Worm (Caenorhabditis elegans) whole organism, L3 larva: Measurements from ENCODE around the gene glt-5.

Experiments
- ZK546.5 ChIP-seq: sonication (generic microtip); optimal IDR thresholded peaks from 2 replicates; lab custom pipeline; 2017; ENCODE audit warnings: missing biosample characterization, missing genetic modification characterization
- aly-2 ChIP-seq: fragments of 150-350 bp; optimal IDR thresholded peaks from 2 replicates; lab custom pipeline; 2014; ENCODE audit warnings: missing biosample characterization, missing genetic modification characterization
- ceh-82 ChIP-seq: fragments of 150-350 bp; optimal IDR thresholded peaks from 2 replicates; lab custom pipeline; 2014; ENCODE audit warnings: missing biosample characterization, missing genetic modification characterization
- elt-1 ChIP-seq: fragments of 150-350 bp; optimal IDR thresholded peaks from 2 replicates; lab custom pipeline; 2014; ENCODE audit warnings: missing biosample characterization, missing genetic modification characterization
- elt-2 ChIP-seq: sonication (generic microtip); optimal IDR thresholded peaks from 2 replicates; lab custom pipeline; 2016; ENCODE audit warnings: missing genetic modification reagents, mild to moderate bottlenecking, missing genetic modification characterization, missing compliant biosample characterization
- elt-3 ChIP-seq, 3 experiments: fragments of 150-350 bp in 1 of 3; sonication (generic microtip) in 2 of 3; optimal IDR thresholded peaks; 2 replicates in 2 of 3; 4 replicates in 1 of 3; lab custom pipeline; 2014 to 2017; ENCODE audit warnings: missing biosample characterization in 3 of 3, missing genetic modification characterization in 3 of 3
- jun-1 ChIP-seq: fragments of 150-350 bp; optimal IDR thresholded peaks from 2 replicates; lab custom pipeline; 2014; ENCODE audit warnings: missing biosample characterization, missing genetic modification reagents, missing genetic modification characterization
- nfya-1 ChIP-seq: sonication (generic microtip); optimal IDR thresholded peaks from 2 replicates; lab custom pipeline; 2017; ENCODE audit warnings: missing genetic modification characterization, mild to moderate bottlenecking, missing compliant biosample characterization, antibody characterized with exemption, moderate library complexity; ENCODE audit not compliant: insufficient read depth
- nhr-237 ChIP-seq: fragments of 150-350 bp; optimal IDR thresholded peaks from 2 replicates; lab custom pipeline; 2014; ENCODE audit warnings: missing biosample characterization, missing genetic modification characterization
- nhr-67 ChIP-seq: fragments of 150-350 bp; optimal IDR thresholded peaks from 2 replicates; lab custom pipeline; 2014; ENCODE audit warnings: missing biosample characterization, missing genetic modification characterization
- sea-2 ChIP-seq: fragments of 150-350 bp; sonication (generic microtip); optimal IDR thresholded peaks from 4 replicates; lab custom pipeline; 2014; ENCODE audit warnings: missing biosample characterization, missing genetic modification reagents, missing genetic modification characterization
- tbx-2 ChIP-seq: sonication (generic microtip); optimal IDR thresholded peaks from 2 replicates; lab custom pipeline; 2016; ENCODE audit warnings: mild to moderate bottlenecking, missing genetic modification characterization, missing compliant biosample characterization

DNA sequence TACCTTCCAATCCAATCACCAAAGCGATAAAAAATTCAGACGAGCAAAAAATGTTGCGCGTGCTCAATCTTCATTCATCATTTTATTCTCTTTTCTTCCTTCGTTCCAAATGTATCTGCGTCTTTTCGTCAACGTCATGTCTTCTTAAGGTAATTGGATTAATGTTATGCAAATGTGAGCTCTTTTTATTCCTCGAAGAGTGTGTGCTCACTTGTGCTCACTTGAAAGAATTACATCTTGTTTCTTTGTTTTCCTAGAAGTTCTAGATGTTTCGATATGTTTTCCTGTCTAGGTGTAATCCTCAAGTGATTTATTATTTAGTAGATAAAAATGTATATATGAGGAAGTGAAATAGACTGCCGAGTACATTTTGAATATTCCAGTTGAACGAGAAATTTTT, 46.7 kb upstream of the glt-5 start:
- TF ChIP-seq elt-1 (tag; lab: Kevin White, UChicago) = no peak
- TF ChIP-seq tbx-2 (tag; lab: Kevin White, UChicago) = no peak
- TF ChIP-seq elt-3 (tag; optimal IDR thresholded peaks at IDR 0.05; lab: Kevin White, UChicago) = no peak
- TF ChIP-seq nfya-1 (tag; lab: Kevin White, UChicago) = no peak
- TF ChIP-seq jun-1 (tag; lab: Kevin White, UChicago) = no peak
- no peak for TF ChIP-seq ZK546.5 (tag; lab: Kevin White, UChicago)
- TF ChIP-seq elt-2 (tag; lab: Kevin White, UChicago) = no peak
- TF ChIP-seq nhr-237 = no peak
- no peak for TF ChIP-seq sea-2 (GFP tag; lab: Kevin White, UChicago)
- no peak for TF ChIP-seq nhr-67 (tag; lab: Kevin White, UChicago)
- no peak for TF ChIP-seq ceh-82 (tag; lab: Kevin White, UChicago)
- no peak for TF ChIP-seq aly-2 (tag; lab: Kevin White, UChicago)
